Fruit fly (Drosophila melanogaster) whole organism, adult: ENCODE data around the gene CG31673.

Experiments
- CG5204 ChIP-seq: fragments of 200-800 bp; sonication (Bioruptor generic); optimal IDR thresholded peaks from 2 replicates; lab custom pipeline; 2016; ENCODE audit warnings: missing biosample characterization, missing genetic modification characterization
- CG7045 ChIP-seq: fragments of 200-800 bp; sonication (Bioruptor generic); optimal IDR thresholded peaks from 2 replicates; lab custom pipeline; 2017; ENCODE audit warnings: missing biosample characterization, mild to moderate bottlenecking, missing genetic modification characterization
- cnc ChIP-seq, 2 experiments: fragments of >200 bp; optimal IDR thresholded peaks; 2 replicates each; lab custom pipeline; 2017
- pad ChIP-seq: fragments of 200-800 bp; sonication (Bioruptor generic); optimal IDR thresholded peaks from 3 replicates; lab custom pipeline; 2017; ENCODE audit warnings: missing biosample characterization, missing genetic modification characterization, mild to moderate bottlenecking, moderate library complexity, missing genetic modification reagents

DNA sequence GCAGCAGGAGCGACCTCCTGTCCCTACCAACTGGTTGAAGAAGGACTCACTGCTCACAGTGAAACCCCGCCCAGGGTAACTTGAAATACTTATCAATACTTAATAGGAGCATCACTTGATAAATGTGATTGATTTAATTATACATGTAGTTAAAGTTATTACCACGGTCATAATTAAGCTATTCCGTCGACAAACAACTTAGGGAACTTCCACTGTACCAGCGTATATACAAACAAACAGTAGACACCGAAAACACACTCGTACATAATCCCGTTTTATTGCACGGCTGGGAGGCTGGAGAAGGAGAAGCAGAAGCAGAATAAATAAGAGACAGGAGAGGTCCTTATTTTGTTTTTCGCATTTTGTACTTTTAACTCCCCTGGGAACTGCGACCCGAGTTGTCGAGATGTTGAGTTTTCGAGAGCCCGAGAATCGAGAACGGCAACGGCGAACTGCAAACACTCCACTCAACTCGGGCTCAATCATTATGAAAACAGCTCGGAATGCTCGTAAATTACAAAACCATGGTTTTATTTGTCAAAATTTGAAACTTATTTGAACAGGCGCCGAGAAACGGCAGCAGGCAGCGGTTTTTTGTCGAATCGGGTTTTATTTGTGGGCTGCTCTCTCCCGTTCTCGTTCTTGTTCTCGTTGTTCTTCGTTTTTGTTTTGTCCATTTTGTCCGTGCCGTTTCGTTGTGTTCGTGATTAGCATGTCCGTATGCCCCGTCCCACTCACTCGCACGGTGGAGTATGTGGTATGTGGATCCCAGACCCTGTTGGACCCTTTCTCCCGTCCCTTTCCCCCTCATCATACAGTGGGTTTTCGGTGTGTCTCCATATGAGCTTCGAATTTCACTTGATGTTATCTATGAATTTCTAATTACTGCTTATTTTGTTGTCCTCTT lies 29.2 kb upstream of the CG31673 start:
- TF ChIP-seq pad (GFP tag; lab: Kevin White, UChicago) (peak; percentile 97), cnc (optimal IDR thresholded peaks at IDR 0.05; lab: Kevin White, UChicago) (no peak), CG5204 (no peak), CG7045 (GFP tag; lab: Kevin White, UChicago) (no peak)
